Worm (Caenorhabditis elegans): ENCODE data around the gene H06I04.6.

DNA sequence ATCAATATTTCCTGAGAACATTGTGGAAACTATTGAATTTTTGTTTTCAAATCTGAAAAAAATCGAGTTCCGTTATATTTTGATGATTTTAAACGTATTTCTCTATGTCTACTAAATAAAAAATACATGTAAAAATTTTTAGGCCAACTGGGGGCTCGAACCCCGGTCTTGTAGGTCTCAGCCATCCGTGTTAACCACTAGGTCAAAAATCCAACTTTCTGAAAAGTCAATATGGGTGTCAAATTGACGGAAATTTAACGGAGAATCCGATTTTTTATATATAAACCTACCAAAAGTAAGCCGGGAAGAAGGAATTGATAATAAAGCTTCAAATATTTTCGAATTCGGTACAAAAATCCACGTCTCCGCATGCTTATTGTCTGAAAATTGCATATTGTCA lies 42.2 kb upstream of the H06I04.6 start:
- TF ChIP-seq lin-11 (tag; optimal IDR thresholded peaks at IDR 0.05) (no peak), fkh-10 (GFP tag; optimal IDR thresholded peaks at IDR 0.05) (no peak), syd-9 (tag; optimal IDR thresholded peaks at IDR 0.05) (no peak), ceh-9 (tag; optimal IDR thresholded peaks at IDR 0.05) (no peak), pqm-1 (tag; optimal IDR thresholded peaks at IDR 0.05) (no peak), sox-2 (GFP tag; IDR thresholded peaks at IDR 0.05) (no peak), ztf-16 (tag; optimal IDR thresholded peaks at IDR 0.05) (no peak), nhr-11 (tag; optimal IDR thresholded peaks at IDR 0.05) (no peak), pag-3 (tag; optimal IDR thresholded peaks at IDR 0.05; ENCODE audit: borderline replicate concordance) (no peak), elt-2 (tag; optimal IDR thresholded peaks at IDR 0.05) (no peak), ttx-3 (tag; optimal IDR thresholded peaks at IDR 0.05) (no peak)

Data from whole organism, late embryonic.